Worm (Caenorhabditis elegans) whole organism, L1 larva: Measurements from ENCODE around the gene F55F10.1.

Source experiments
- C04F5.9 ChIP-seq: sonication (generic microtip); optimal IDR thresholded peaks from 2 replicates; lab custom pipeline; 2016; ENCODE audit warnings: missing genetic modification characterization, missing compliant biosample characterization
- C16A3.4 ChIP-seq: fragments of 150-350 bp; optimal IDR thresholded peaks from 2 replicates; lab custom pipeline; 2014; ENCODE audit warnings: missing biosample characterization, missing genetic modification characterization
- C34B4.2 ChIP-seq: sonication (generic microtip); optimal IDR thresholded peaks from 2 replicates; lab custom pipeline; 2017; ENCODE audit warnings: mild to moderate bottlenecking, missing genetic modification characterization, missing compliant biosample characterization
- Y116A8C.19 ChIP-seq: sonication (generic microtip); optimal IDR thresholded peaks from 2 replicates; lab custom pipeline; 2016; ENCODE audit warnings: missing compliant biosample characterization, missing genetic modification characterization, borderline replicate concordance
- aha-1 ChIP-seq: fragments of 150-350 bp; optimal IDR thresholded peaks from 2 replicates; lab custom pipeline; 2014; ENCODE audit warnings: missing biosample characterization, missing genetic modification characterization
- ama-1 ChIP-seq: fragments of 150-350 bp; optimal IDR thresholded peaks from 2 replicates; lab custom pipeline; 2014
- ceh-63 ChIP-seq: fragments of 200-800 bp; sonication (Bioruptor generic); optimal IDR thresholded peaks from 2 replicates; lab custom pipeline; 2018; ENCODE audit warnings: mild to moderate bottlenecking, missing genetic modification characterization, missing compliant biosample characterization
- ceh-8 ChIP-seq: fragments of 200-800 bp; sonication (Bioruptor generic); optimal IDR thresholded peaks from 2 replicates; lab custom pipeline; 2018; ENCODE audit warnings: mild to moderate bottlenecking, missing genetic modification characterization, moderate library complexity, missing compliant biosample characterization
- ceh-90 ChIP-seq: sonication (generic microtip); optimal IDR thresholded peaks from 2 replicates; lab custom pipeline; 2016; ENCODE audit warnings: missing genetic modification characterization, missing compliant biosample characterization
- ces-1 ChIP-seq: fragments of 150-350 bp; optimal IDR thresholded peaks from 2 replicates; lab custom pipeline; 2014; ENCODE audit warnings: missing biosample characterization, missing genetic modification reagents, missing genetic modification characterization
- dpl-1 ChIP-seq, 3 experiments: fragments of 150-350 bp in 2 of 3; sonication (generic microtip) in 1 of 3; optimal IDR thresholded peaks; 2 replicates each; lab custom pipeline; 2014 to 2017; ENCODE audit warnings: missing biosample characterization in 3 of 3, missing genetic modification characterization in 3 of 3, missing genetic modification reagents in 3 of 3
- dsc-1 ChIP-seq: sonication (generic microtip); optimal IDR thresholded peaks from 2 replicates; lab custom pipeline; 2016; ENCODE audit warnings: mild to moderate bottlenecking, missing genetic modification characterization, missing compliant biosample characterization
- efl-1 ChIP-seq, 4 experiments: fragments of 150-350 bp; optimal IDR thresholded peaks in 3 of 4; peaks in 1 of 4; 1 replicate in 1 of 4; 2 replicates in 3 of 4; lab custom pipeline; 2014; ENCODE audit warnings: missing biosample characterization in 2 of 4, missing genetic modification characterization in 2 of 4, missing genetic modification reagents in 2 of 4
- efl-3 ChIP-seq: fragments of 200-800 bp; sonication (Bioruptor generic); optimal IDR thresholded peaks from 2 replicates; lab custom pipeline; 2018; ENCODE audit warnings: mild to moderate bottlenecking, missing genetic modification characterization, missing compliant biosample characterization
- egl-27 ChIP-seq, 2 experiments: fragments of 150-350 bp in 1 of 2; sonication (generic microtip); optimal IDR thresholded peaks; 3 replicates each; lab custom pipeline; 2017 to 2018; ENCODE audit warnings: missing biosample characterization in 2 of 2, missing genetic modification characterization in 2 of 2, missing genetic modification reagents in 2 of 2
- elt-2 ChIP-seq: sonication (generic microtip); optimal IDR thresholded peaks from 2 replicates; lab custom pipeline; 2016; ENCODE audit warnings: missing genetic modification characterization, mild to moderate bottlenecking, inconsistent platforms, missing compliant biosample characterization, missing genetic modification reagents
- elt-3 ChIP-seq, 6 experiments: fragments of 150-350 bp in 1 of 6; sonication (generic microtip); optimal IDR thresholded peaks; 2 replicates each; lab custom pipeline; 2017 to 2018; ENCODE audit warnings: missing biosample characterization in 6 of 6, missing genetic modification characterization in 6 of 6, inconsistent platforms in 1 of 6
- fkh-4 ChIP-seq: sonication (generic microtip); optimal IDR thresholded peaks from 2 replicates; lab custom pipeline; 2016; ENCODE audit warnings: missing compliant biosample characterization, missing genetic modification characterization, borderline replicate concordance
- fkh-8 ChIP-seq: sonication (generic microtip); optimal IDR thresholded peaks from 2 replicates; lab custom pipeline; 2016; ENCODE audit warnings: mild to moderate bottlenecking, missing genetic modification characterization, missing compliant biosample characterization
- grh-1 ChIP-seq: fragments of 200-800 bp; sonication (Bioruptor generic); IDR thresholded peaks from 2 replicates; pipeline ENCODE4 v1.3.6; 2022; ENCODE audit warnings: missing genetic modification reagents, missing genetic modification characterization, missing compliant biosample characterization
- hlh-17 ChIP-seq: fragments of 200-800 bp; sonication (Bioruptor generic); optimal IDR thresholded peaks from 2 replicates; lab custom pipeline; 2018; ENCODE audit warnings: missing genetic modification characterization, mild to moderate bottlenecking, missing compliant biosample characterization, moderate library complexity, borderline replicate concordance
- hpl-2 ChIP-seq: fragments of 150-350 bp; optimal IDR thresholded peaks from 2 replicates; lab custom pipeline; 2014; ENCODE audit warnings: missing biosample characterization, missing genetic modification reagents, missing genetic modification characterization
- irx-1 ChIP-seq: sonication (generic microtip); optimal IDR thresholded peaks from 2 replicates; lab custom pipeline; 2016; ENCODE audit warnings: missing genetic modification characterization, missing compliant biosample characterization
- lin-13 ChIP-seq: fragments of 150-350 bp; optimal IDR thresholded peaks from 2 replicates; lab custom pipeline; 2014; ENCODE audit warnings: missing biosample characterization, missing genetic modification reagents, missing genetic modification characterization
- lin-15B ChIP-seq: fragments of 150-350 bp; sonication (generic microtip); optimal IDR thresholded peaks from 3 replicates; lab custom pipeline; 2014; ENCODE audit warnings: missing biosample characterization, missing genetic modification characterization
- lin-35 ChIP-seq, 2 experiments: fragments of 150-350 bp; optimal IDR thresholded peaks; 2 replicates each; lab custom pipeline; 2014; ENCODE audit warnings: missing biosample characterization in 2 of 2, missing genetic modification characterization in 2 of 2, missing genetic modification reagents in 2 of 2
- lir-3 ChIP-seq: sonication (generic microtip); optimal IDR thresholded peaks from 2 replicates; lab custom pipeline; 2016; ENCODE audit warnings: mild to moderate bottlenecking, missing genetic modification characterization, moderate library complexity, missing compliant biosample characterization; ENCODE audit not compliant: poor library complexity
- mab-9 ChIP-seq: fragments of 200-800 bp; sonication (Bioruptor generic); IDR thresholded peaks from 2 replicates; pipeline ENCODE4 v1.3.6; 2022; ENCODE audit warnings: missing genetic modification reagents, missing genetic modification characterization, missing compliant biosample characterization
- mdl-1 ChIP-seq, 2 experiments: fragments of 150-350 bp; optimal IDR thresholded peaks; 2 replicates each; lab custom pipeline; 2014 to 2017; ENCODE audit warnings: missing biosample characterization in 2 of 2, missing genetic modification characterization in 2 of 2, inconsistent platforms in 1 of 2
- mef-2 ChIP-seq: fragments of 150-350 bp; optimal IDR thresholded peaks from 2 replicates; lab custom pipeline; 2014; ENCODE audit warnings: missing biosample characterization, missing genetic modification characterization
- nhr-11 ChIP-seq: fragments of 150-350 bp; optimal IDR thresholded peaks from 2 replicates; lab custom pipeline; 2014; ENCODE audit warnings: missing biosample characterization, missing genetic modification characterization
- nhr-19 ChIP-seq: fragments of 200-800 bp; sonication (Bioruptor generic); conservative IDR thresholded peaks from 2 replicates; pipeline ENCODE4 v1.3.6; 2022; ENCODE audit warnings: missing genetic modification characterization, missing compliant biosample characterization
- nhr-20 ChIP-seq: sonication (generic microtip); optimal IDR thresholded peaks from 2 replicates; lab custom pipeline; 2016; ENCODE audit warnings: mild to moderate bottlenecking, missing genetic modification characterization, missing compliant biosample characterization
- nhr-237 ChIP-seq: fragments of 150-350 bp; optimal IDR thresholded peaks from 2 replicates; lab custom pipeline; 2014; ENCODE audit warnings: missing biosample characterization, missing genetic modification characterization
- nhr-28 ChIP-seq: fragments of 150-350 bp; optimal IDR thresholded peaks from 2 replicates; lab custom pipeline; 2014; ENCODE audit warnings: missing biosample characterization, missing genetic modification characterization
- nhr-71 ChIP-seq: sonication (generic microtip); optimal IDR thresholded peaks from 2 replicates; lab custom pipeline; 2016; ENCODE audit warnings: mild to moderate bottlenecking, missing genetic modification characterization, moderate library complexity, missing compliant biosample characterization
- nhr-77 ChIP-seq: fragments of 150-350 bp; optimal IDR thresholded peaks from 2 replicates; lab custom pipeline; 2014; ENCODE audit warnings: missing biosample characterization, missing genetic modification characterization
- pag-3 ChIP-seq: sonication (generic microtip); optimal IDR thresholded peaks from 2 replicates; lab custom pipeline; 2017; ENCODE audit warnings: missing genetic modification characterization, mild to moderate bottlenecking, missing compliant biosample characterization, antibody characterized with exemption, borderline replicate concordance; ENCODE audit not compliant: insufficient read depth
- pqm-1 ChIP-seq: sonication (generic microtip); optimal IDR thresholded peaks from 3 replicates; lab custom pipeline; 2017; ENCODE audit warnings: missing biosample characterization, missing genetic modification characterization
- skn-1 ChIP-seq: fragments of 150-350 bp; optimal IDR thresholded peaks from 2 replicates; lab custom pipeline; 2014; ENCODE audit warnings: missing biosample characterization, missing genetic modification characterization
- snpc-4 ChIP-seq: fragments of 150-350 bp; optimal IDR thresholded peaks from 2 replicates; lab custom pipeline; 2014; ENCODE audit warnings: missing biosample characterization, missing genetic modification characterization
- snu-23 ChIP-seq: sonication (generic microtip); optimal IDR thresholded peaks from 2 replicates; lab custom pipeline; 2016; ENCODE audit warnings: missing genetic modification characterization, missing compliant biosample characterization
- sox-4 ChIP-seq: sonication (generic microtip); optimal IDR thresholded peaks from 2 replicates; lab custom pipeline; 2016; ENCODE audit warnings: missing genetic modification characterization, missing compliant biosample characterization
- sup-37 ChIP-seq: fragments of 200-800 bp; sonication (Bioruptor generic); optimal IDR thresholded peaks from 2 replicates; lab custom pipeline; 2018; ENCODE audit warnings: mild to moderate bottlenecking, missing genetic modification characterization, missing compliant biosample characterization
- swsn-7 ChIP-seq: sonication (generic microtip); optimal IDR thresholded peaks from 2 replicates; lab custom pipeline; 2016; ENCODE audit warnings: missing genetic modification characterization, missing compliant biosample characterization
- tlp-1 ChIP-seq: fragments of 150-350 bp; optimal IDR thresholded peaks from 2 replicates; lab custom pipeline; 2014; ENCODE audit warnings: missing biosample characterization, missing genetic modification characterization
- unc-130 ChIP-seq: fragments of 150-350 bp; optimal IDR thresholded peaks from 2 replicates; lab custom pipeline; 2017; ENCODE audit warnings: missing biosample characterization, missing genetic modification characterization, inconsistent platforms
- unc-62 ChIP-seq: fragments of 150-350 bp; optimal IDR thresholded peaks from 2 replicates; lab custom pipeline; 2014; ENCODE audit warnings: missing biosample characterization, missing genetic modification reagents, missing genetic modification characterization
- unc-86 ChIP-seq: sonication (generic microtip); optimal IDR thresholded peaks from 2 replicates; lab custom pipeline; 2016; ENCODE audit warnings: missing genetic modification characterization, missing compliant biosample characterization
- unc-98 ChIP-seq: fragments of 200-800 bp; sonication (Bioruptor generic); IDR thresholded peaks from 2 replicates; pipeline ENCODE4 v1.3.6; 2022; ENCODE audit warnings: missing genetic modification characterization, missing compliant biosample characterization
- zag-1 ChIP-seq: fragments of 150-350 bp; optimal IDR thresholded peaks from 2 replicates; lab custom pipeline; 2014; ENCODE audit warnings: missing biosample characterization, missing genetic modification characterization
- zip-4 ChIP-seq: fragments of 200-800 bp; sonication (Bioruptor generic); optimal IDR thresholded peaks from 2 replicates; lab custom pipeline; 2018; ENCODE audit warnings: mild to moderate bottlenecking, missing genetic modification characterization, moderate library complexity, missing compliant biosample characterization

Gene F55F10.1

ce11 chrIV:4390438-4390894 is 29.8 kb downstream of the F55F10.1 start, which contains the start of the genes rpl-7A and set-21:
rpl-7A (minus strand) TSS chrIV:4390590.
set-21 (plus strand) TSS chrIV:4390844.
- TF ChIP-seq grh-1 (GFP tag; lab: Robert Waterston, UW) = peak; percentile 99
- peak; percentile 61 for TF ChIP-seq skn-1 (tag; lab: Kevin White, UChicago)
- TF ChIP-seq egl-27 (tag; optimal IDR thresholded peaks at IDR 0.05; lab: Kevin White, UChicago) = peak in 1 of 2 experiments; percentile 49
- TF ChIP-seq unc-62 (GFP tag; lab: Kevin White, UChicago) = no peak
- TF ChIP-seq lir-3 (tag; lab: Kevin White, UChicago) = peak; percentile 83
- TF ChIP-seq nhr-237 (tag; lab: Kevin White, UChicago) = peak; percentile 66
- TF ChIP-seq tlp-1 (tag; lab: Kevin White, UChicago) = no peak
- peak; percentile 90 for TF ChIP-seq C04F5.9
- TF ChIP-seq ama-1 (lab: Kevin White, UChicago) = no peak
- TF ChIP-seq lin-13 (GFP tag; lab: Kevin White, UChicago) = peak; percentile 78
- TF ChIP-seq fkh-4 (tag; lab: Kevin White, UChicago) = peak; percentile 61
- no peak for TF ChIP-seq aha-1 (tag; lab: Kevin White, UChicago)
- peak; percentile 95 for TF ChIP-seq swsn-7
- peak; percentile 92 for TF ChIP-seq lin-15B
- peak; percentile 95 for TF ChIP-seq nhr-20 (tag; lab: Kevin White, UChicago)
- TF ChIP-seq C16A3.4 (tag; lab: Kevin White, UChicago) = peak; percentile 91
- no peak for TF ChIP-seq zag-1 (tag; lab: Kevin White, UChicago)
- peak; percentile 98 for TF ChIP-seq nhr-19 (GFP tag; lab: Robert Waterston, UW)
- peak; percentile 77 for TF ChIP-seq unc-130 (tag; lab: Kevin White, UChicago)
- TF ChIP-seq mab-9 (GFP tag; lab: Robert Waterston, UW) = peak; percentile 92
- peak; percentile 94 to 98 for TF ChIP-seq efl-1 (optimal IDR thresholded peaks at IDR 0.05; lab: Kevin White, UChicago)
- TF ChIP-seq efl-1 (GFP tag; optimal IDR thresholded peaks at IDR 0.05 in 1 of 2; lab: Kevin White, UChicago) = peak; percentile 93 to 100
- TF ChIP-seq dsc-1 (tag; lab: Kevin White, UChicago) = peak; percentile 94
- TF ChIP-seq snpc-4 = peak; percentile 53
- TF ChIP-seq nhr-77 = peak; percentile 86
- no peak for TF ChIP-seq pqm-1 (tag; lab: Kevin White, UChicago)
- TF ChIP-seq elt-3 (tag; optimal IDR thresholded peaks at IDR 0.05; lab: Kevin White, UChicago) = peak; percentile 20 to 85 (median 78)
- no peak for TF ChIP-seq hlh-17 (GFP tag; lab: Kevin White, UChicago)
- no peak for TF ChIP-seq mef-2 (tag; lab: Kevin White, UChicago)
- peak; percentile 88 for TF ChIP-seq elt-2
- peak; percentile 80 for TF ChIP-seq C34B4.2 (tag; lab: Kevin White, UChicago)
- no peak for TF ChIP-seq ces-1
- peak; percentile 83 for TF ChIP-seq sup-37 (GFP tag; lab: Kevin White, UChicago)
- TF ChIP-seq snu-23 (GFP tag; lab: Kevin White, UChicago) = peak; percentile 98
- peak; percentile 81 for TF ChIP-seq ceh-8 (GFP tag; lab: Kevin White, UChicago)
- TF ChIP-seq dpl-1 (GFP tag; optimal IDR thresholded peaks at IDR 0.05; lab: Kevin White, UChicago) = peak; percentile 94 to 95 (median 95)
- peak; percentile 95 for TF ChIP-seq unc-86
- peak; percentile 94 to 97 for TF ChIP-seq lin-35 (GFP tag; optimal IDR thresholded peaks at IDR 0.05; lab: Kevin White, UChicago)
- TF ChIP-seq unc-98 = peak; percentile 93
- TF ChIP-seq efl-3 (GFP tag; lab: Kevin White, UChicago) = no peak
- no peak for TF ChIP-seq nhr-28 (tag; lab: Kevin White, UChicago)
- peak; percentile 65 for TF ChIP-seq nhr-11 (tag; lab: Kevin White, UChicago)
- peak; percentile 26 for TF ChIP-seq ceh-63 (GFP tag; lab: Kevin White, UChicago)
- no peak for TF ChIP-seq Y116A8C.19 (tag; lab: Kevin White, UChicago)
- peak; percentile 60 for TF ChIP-seq hpl-2 (GFP tag; lab: Kevin White, UChicago)
- peak; percentile 92 for TF ChIP-seq irx-1 (tag; lab: Kevin White, UChicago)
- peak; percentile 98 for TF ChIP-seq fkh-8
- peak; percentile 77 for TF ChIP-seq sox-4 (tag; lab: Kevin White, UChicago)
- TF ChIP-seq ceh-90 (tag; lab: Kevin White, UChicago) = peak; percentile 46
- peak in 1 of 2 experiments; percentile 67 for TF ChIP-seq mdl-1 (tag; optimal IDR thresholded peaks at IDR 0.05; lab: Kevin White, UChicago)
- TF ChIP-seq zip-4 = peak; percentile 88
- no peak for TF ChIP-seq pag-3 (tag; lab: Kevin White, UChicago)
- peak; percentile 98 for TF ChIP-seq nhr-71
